Fruit fly (Drosophila melanogaster) whole organism, wandering third instar larva: ENCODE measurements around the gene CG17167.

Experiments used
- HLH106 ChIP-seq: fragments of 200-800 bp; optimal IDR thresholded peaks from 3 replicates; lab custom pipeline; 2019; ENCODE audit warnings: missing biosample characterization, mild to moderate bottlenecking, missing genetic modification characterization, moderate library complexity
- Hnf4 ChIP-seq: fragments of 200-800 bp; sonication (Bioruptor generic); optimal IDR thresholded peaks from 2 replicates; lab custom pipeline; 2016; ENCODE audit warnings: missing biosample characterization, mild to moderate bottlenecking, missing genetic modification characterization
- Mio ChIP-seq: sonication (Bioruptor generic); optimal IDR thresholded peaks from 2 replicates; lab custom pipeline; 2016; ENCODE audit warnings: missing biosample characterization, missing genetic modification characterization
- OdsH ChIP-seq: fragments of 200-800 bp; sonication (Bioruptor generic); optimal IDR thresholded peaks from 2 replicates; lab custom pipeline; 2016; ENCODE audit warnings: missing biosample characterization, mild to moderate bottlenecking, missing genetic modification characterization
- br ChIP-seq: fragments of 200-800 bp; sonication (Bioruptor generic); optimal IDR thresholded peaks from 2 replicates; lab custom pipeline; 2016; ENCODE audit warnings: missing biosample characterization, missing genetic modification characterization
- dmrt93B ChIP-seq: fragments of 200-800 bp; sonication (Bioruptor generic); optimal IDR thresholded peaks from 2 replicates; lab custom pipeline; 2018; ENCODE audit warnings: missing biosample characterization, mild to moderate bottlenecking, missing genetic modification characterization
- h ChIP-seq: fragments of 200-800 bp; sonication (Bioruptor generic); optimal IDR thresholded peaks from 3 replicates; lab custom pipeline; 2016; ENCODE audit warnings: missing biosample characterization, mild to moderate bottlenecking, missing genetic modification characterization
- jim ChIP-seq: fragments of 175-275, 200-325 bp; sonication (Bioruptor generic); optimal IDR thresholded peaks from 2 replicates; lab custom pipeline; 2016; ENCODE audit warnings: missing biosample characterization, mild to moderate bottlenecking, missing genetic modification characterization
- lola ChIP-seq: fragments of >200 bp; optimal IDR thresholded peaks from 2 replicates; lab custom pipeline; 2017; ENCODE audit warnings: missing biosample characterization, missing genetic modification characterization
- pan ChIP-seq: fragments of >200 bp; optimal IDR thresholded peaks from 2 replicates; lab custom pipeline; 2017
- psq ChIP-seq: fragments of 200-800 bp; sonication (Bioruptor generic); optimal IDR thresholded peaks from 3 replicates; lab custom pipeline; 2017; ENCODE audit warnings: missing biosample characterization, mild to moderate bottlenecking, missing genetic modification characterization, moderate library complexity
- rgr ChIP-seq: fragments of 200-800 bp; sonication (Bioruptor generic); optimal IDR thresholded peaks from 3 replicates; lab custom pipeline; 2016; ENCODE audit warnings: missing biosample characterization, mild to moderate bottlenecking, missing genetic modification characterization
- usp ChIP-seq: fragments of >200 bp; optimal IDR thresholded peaks from 2 replicates; lab custom pipeline; 2017; ENCODE audit warnings: missing biosample characterization, missing genetic modification characterization

- TF ChIP-seq OdsH (GFP tag; lab: Kevin White, UChicago) (no peak), br (GFP tag; lab: Kevin White, UChicago) (no peak), Hnf4 (GFP tag; lab: Kevin White, UChicago) (no peak), Mio (GFP tag; lab: Kevin White, UChicago) (no peak), rgr (no peak), dmrt93B (no peak), usp (GFP tag; lab: Kevin White, UChicago) (no peak), pan (lab: Kevin White, UChicago) (no peak), psq (GFP tag; lab: Kevin White, UChicago) (no peak), lola (GFP tag; lab: Kevin White, UChicago) (no peak), HLH106 (tag; lab: Kevin White, UChicago) (no peak), jim (GFP tag; lab: Kevin White, UChicago) (no peak), h (GFP tag; lab: Kevin White, UChicago) (no peak)
Measured at dm6 chrX:23092531-23092930, 24.4 kb downstream of the CG17167 start, which contains the start of gene CG17159.
